Fruit fly (Drosophila melanogaster) whole organism, embryonic: ENCODE measurements around the gene Npc2a.

ENCODE experiments used
- Asciz ChIP-seq: fragments of 200-800 bp; sonication (Bioruptor generic); optimal IDR thresholded peaks from 2 replicates; lab custom pipeline; 2017; ENCODE audit warnings: missing biosample characterization, mild to moderate bottlenecking, missing genetic modification characterization, missing genetic modification reagents
- Awh ChIP-seq: fragments of 200-800 bp; sonication (Bioruptor generic); IDR thresholded peaks from 2 replicates; pipeline ENCODE4, ENCODE4 v1.3.6; 2022; ENCODE audit warnings: missing biosample characterization, missing genetic modification characterization
- CG10321 ChIP-seq: fragments of 200-800 bp; sonication (Bioruptor generic); IDR thresholded peaks from 2 replicates; pipeline ENCODE4 v1.3.6; 2022; ENCODE audit warnings: missing biosample characterization, missing genetic modification characterization
- CG11560 ChIP-seq: fragments of 200-800 bp; sonication (Bioruptor generic); IDR thresholded peaks from 3 replicates; pipeline ENCODE4 v1.3.6; 2022; ENCODE audit warnings: missing biosample characterization, missing genetic modification characterization
- CG12391 ChIP-seq: fragments of 200-800 bp; sonication (Bioruptor generic); optimal IDR thresholded peaks from 3 replicates; lab custom pipeline; 2018; ENCODE audit warnings: missing biosample characterization, mild to moderate bottlenecking, missing genetic modification characterization, moderate library complexity
- CG13123 ChIP-seq: fragments of 200-800 bp; sonication (Bioruptor generic); optimal IDR thresholded peaks from 2 replicates; lab custom pipeline; 2016; ENCODE audit warnings: missing biosample characterization, missing genetic modification characterization
- CG14667 ChIP-seq: fragments of 200-800 bp; sonication (Bioruptor generic); IDR thresholded peaks from 2 replicates; pipeline ENCODE4 v1.3.6; 2022; ENCODE audit warnings: missing biosample characterization, missing genetic modification characterization
- CG15514 ChIP-seq: fragments of 200-800 bp; sonication (Bioruptor generic); optimal IDR thresholded peaks from 3 replicates; lab custom pipeline; 2017; ENCODE audit warnings: missing biosample characterization, missing genetic modification characterization, mild to moderate bottlenecking, moderate library complexity, missing genetic modification reagents
- CG18476 ChIP-seq: fragments of 200-800 bp; sonication (Bioruptor generic); optimal IDR thresholded peaks from 2 replicates; lab custom pipeline; 2016; ENCODE audit warnings: missing biosample characterization, mild to moderate bottlenecking, missing genetic modification characterization
- CG18764 ChIP-seq: fragments of 200-800 bp; sonication (Bioruptor generic); optimal IDR thresholded peaks from 3 replicates; lab custom pipeline; 2016; ENCODE audit warnings: missing biosample characterization, missing genetic modification characterization
- CG2712 ChIP-seq: fragments of 200-800 bp; optimal IDR thresholded peaks from 3 replicates; lab custom pipeline; 2019; ENCODE audit warnings: missing biosample characterization, mild to moderate bottlenecking, missing genetic modification characterization, moderate library complexity
- CG3163 ChIP-seq: fragments of 200-800 bp; sonication (Bioruptor generic); optimal IDR thresholded peaks from 3 replicates; lab custom pipeline; 2016; ENCODE audit warnings: missing biosample characterization, missing genetic modification characterization
- CG34376 ChIP-seq: fragments of 200-800 bp; sonication (Bioruptor generic); optimal IDR thresholded peaks from 2 replicates; lab custom pipeline; 2018; ENCODE audit warnings: missing biosample characterization, mild to moderate bottlenecking, missing genetic modification characterization
- CG6791 ChIP-seq: fragments of 200-800 bp; sonication (Bioruptor generic); IDR thresholded peaks from 3 replicates; pipeline ENCODE4 v1.3.6; 2022; ENCODE audit warnings: missing biosample characterization, missing genetic modification characterization; ENCODE audit not compliant: partially characterized antibody
- CG8089 ChIP-seq: fragments of 200-800 bp; sonication (Bioruptor generic); optimal IDR thresholded peaks from 3 replicates; lab custom pipeline; 2016; ENCODE audit warnings: missing biosample characterization, missing genetic modification characterization
- CHES-1-like ChIP-seq: fragments of 200-800 bp; sonication (Bioruptor generic); optimal IDR thresholded peaks from 2 replicates; lab custom pipeline; 2016; ENCODE audit warnings: missing biosample characterization, missing genetic modification characterization
- Dip3 ChIP-seq: fragments of 200-800 bp; sonication (Bioruptor generic); optimal IDR thresholded peaks from 3 replicates; lab custom pipeline; 2016; ENCODE audit warnings: missing biosample characterization, missing genetic modification characterization
- Dp ChIP-seq: fragments of 200-800 bp; sonication (Bioruptor generic); optimal IDR thresholded peaks from 2 replicates; lab custom pipeline; 2018; ENCODE audit warnings: missing biosample characterization, mild to moderate bottlenecking, missing genetic modification characterization, moderate library complexity
- Hr3 ChIP-seq: fragments of 200-800 bp; sonication (Bioruptor generic); optimal IDR thresholded peaks from 3 replicates; lab custom pipeline; 2016; ENCODE audit warnings: missing biosample characterization, missing genetic modification characterization
- Hr39 ChIP-seq: fragments of >200 bp; optimal IDR thresholded peaks from 2 replicates; lab custom pipeline; 2017
- Hr78 ChIP-seq, 2 experiments: fragments of 200-800 bp in 1 of 2; fragments of >200 bp in 1 of 2; sonication (Bioruptor generic) in 1 of 2; optimal IDR thresholded peaks; 2 replicates each; lab custom pipeline; 2017 to 2019; ENCODE audit warnings: missing biosample characterization in 2 of 2, missing genetic modification characterization in 2 of 2, mild to moderate bottlenecking in 1 of 2, moderate library complexity in 1 of 2
- Lim3 ChIP-seq: fragments of 200-800 bp; sonication (Bioruptor generic); IDR thresholded peaks from 2 replicates; pipeline ENCODE4 v1.3.6; 2022; ENCODE audit warnings: missing biosample characterization, missing genetic modification characterization
- MTF-1 ChIP-seq: fragments of 200-800 bp; sonication (Bioruptor generic); optimal IDR thresholded peaks from 2 replicates; lab custom pipeline; 2018; ENCODE audit warnings: missing biosample characterization, mild to moderate bottlenecking, missing genetic modification characterization, borderline replicate concordance
- Max ChIP-seq: fragments of 200-800 bp; sonication (Bioruptor generic); optimal IDR thresholded peaks from 2 replicates; lab custom pipeline; 2016; ENCODE audit warnings: missing biosample characterization, mild to moderate bottlenecking, missing genetic modification characterization
- Nf-YC ChIP-seq: fragments of 200-800 bp; optimal IDR thresholded peaks from 3 replicates; lab custom pipeline; 2019; ENCODE audit warnings: missing biosample characterization, mild to moderate bottlenecking, missing genetic modification characterization, moderate library complexity
- Pdp1 ChIP-seq, 2 experiments: fragments of 200-800 bp; sonication (Bioruptor generic); optimal IDR thresholded peaks; 3 replicates each; lab custom pipeline; 2016; ENCODE audit warnings: missing biosample characterization in 2 of 2, missing genetic modification characterization in 2 of 2, mild to moderate bottlenecking in 1 of 2, moderate library complexity in 1 of 2
- Poxn ChIP-seq: fragments of 200-800 bp; sonication (Bioruptor generic); IDR thresholded peaks from 2 replicates; pipeline ENCODE4 v1.3.6; 2022; ENCODE audit warnings: missing biosample characterization, missing genetic modification characterization
- Scr ChIP-seq: fragments of 200-800 bp; sonication (Bioruptor generic); IDR thresholded peaks from 2 replicates; pipeline ENCODE4 v1.3.6; 2022; ENCODE audit warnings: missing biosample characterization, missing genetic modification characterization; ENCODE audit not compliant: partially characterized antibody
- Six4 ChIP-seq: fragments of 200-800 bp; sonication (Bioruptor generic); optimal IDR thresholded peaks from 2 replicates; lab custom pipeline; 2016; ENCODE audit warnings: missing biosample characterization, missing genetic modification characterization
- ap ChIP-seq: fragments of 200-800 bp; sonication (Bioruptor generic); IDR thresholded peaks from 2 replicates; pipeline ENCODE4 v1.3.6; 2022; ENCODE audit warnings: missing biosample characterization, missing genetic modification characterization
- ase ChIP-seq: fragments of 200-800 bp; sonication (Bioruptor generic); IDR thresholded peaks from 3 replicates; pipeline ENCODE4 v1.3.6; 2022; ENCODE audit warnings: missing biosample characterization, missing genetic modification characterization
- bab2 ChIP-seq: fragments of 200-800 bp; sonication (Bioruptor generic); optimal IDR thresholded peaks from 2 replicates; lab custom pipeline; 2016; ENCODE audit warnings: missing biosample characterization, missing genetic modification characterization
- bbx ChIP-seq: fragments of 200-800 bp; sonication (Bioruptor generic); IDR thresholded peaks from 2 replicates; pipeline ENCODE4 v1.3.6; 2022; ENCODE audit warnings: missing biosample characterization, missing genetic modification characterization; ENCODE audit not compliant: partially characterized antibody
- chm ChIP-seq: fragments of 200-800 bp; sonication (Bioruptor generic); IDR thresholded peaks from 2 replicates; pipeline ENCODE4 v1.3.6; 2022; ENCODE audit warnings: missing biosample characterization, missing genetic modification characterization
- crc ChIP-seq: fragments of 200-800 bp; sonication (Bioruptor generic); optimal IDR thresholded peaks from 2 replicates; lab custom pipeline; 2016; ENCODE audit warnings: missing biosample characterization, missing genetic modification characterization
- dpn ChIP-seq, 2 experiments: fragments of 200-800 bp; sonication (Bioruptor generic); optimal IDR thresholded peaks; 3 replicates each; lab custom pipeline; 2016; ENCODE audit warnings: missing biosample characterization in 2 of 2, missing genetic modification characterization in 2 of 2
- jumu ChIP-seq: fragments of 200-800 bp; sonication (Bioruptor generic); optimal IDR thresholded peaks from 3 replicates; lab custom pipeline; 2016; ENCODE audit warnings: missing biosample characterization, missing genetic modification characterization
- ken ChIP-seq: fragments of 200-800 bp; sonication (Bioruptor generic); IDR thresholded peaks from 3 replicates; pipeline ENCODE4 v1.3.6; 2022; ENCODE audit warnings: missing biosample characterization, missing genetic modification characterization
- knrl ChIP-seq: fragments of 200-800 bp; sonication (Bioruptor generic); IDR thresholded peaks from 3 replicates; pipeline ENCODE4 v1.3.6; 2022; ENCODE audit warnings: missing biosample characterization, missing genetic modification characterization; ENCODE audit not compliant: partially characterized antibody
- nerfin-2 ChIP-seq: fragments of 200-800 bp; sonication (Bioruptor generic); IDR thresholded peaks from 2 replicates; pipeline ENCODE4 v1.3.6; 2022; ENCODE audit warnings: missing biosample characterization, missing genetic modification characterization; ENCODE audit not compliant: partially characterized antibody
- org-1 ChIP-seq: fragments of 200-800 bp; sonication (Bioruptor generic); optimal IDR thresholded peaks from 2 replicates; lab custom pipeline; 2017; ENCODE audit warnings: missing biosample characterization, missing genetic modification characterization
- pfk ChIP-seq: fragments of 200-800 bp; sonication (Bioruptor generic); optimal IDR thresholded peaks from 2 replicates; lab custom pipeline; 2018; ENCODE audit warnings: missing biosample characterization, mild to moderate bottlenecking, missing genetic modification characterization, moderate library complexity
- run ChIP-seq: fragments of 200-800 bp; sonication (Bioruptor generic); optimal IDR thresholded peaks from 3 replicates; lab custom pipeline; 2018; ENCODE audit warnings: missing biosample characterization, mild to moderate bottlenecking, missing genetic modification characterization
- schlank ChIP-seq: fragments of 200-800 bp; sonication (Bioruptor generic); optimal IDR thresholded peaks from 2 replicates; lab custom pipeline; 2018; ENCODE audit warnings: missing biosample characterization, mild to moderate bottlenecking, missing genetic modification characterization
- sd ChIP-seq: fragments of 200-800 bp; sonication (Bioruptor generic); optimal IDR thresholded peaks from 3 replicates; lab custom pipeline; 2018; ENCODE audit warnings: missing biosample characterization, mild to moderate bottlenecking, missing genetic modification characterization, moderate library complexity
- tap ChIP-seq: fragments of 200-800 bp; optimal IDR thresholded peaks from 3 replicates; lab custom pipeline; 2019; ENCODE audit warnings: missing biosample characterization, mild to moderate bottlenecking, missing genetic modification characterization, moderate library complexity
- tna ChIP-seq: fragments of 200-800 bp; sonication (Bioruptor generic); IDR thresholded peaks from 2 replicates; pipeline ENCODE4 v1.3.6; 2022; ENCODE audit warnings: missing biosample characterization, missing genetic modification characterization; ENCODE audit not compliant: partially characterized antibody
- wor ChIP-seq: fragments of 200-800 bp; sonication (Bioruptor generic); IDR thresholded peaks from 2 replicates; pipeline ENCODE4 v1.3.6; 2022; ENCODE audit warnings: missing biosample characterization, missing genetic modification characterization
- zen ChIP-seq: fragments of 200-800 bp; sonication (Bioruptor generic); optimal IDR thresholded peaks from 3 replicates; lab custom pipeline; 2018; ENCODE audit warnings: missing biosample characterization, mild to moderate bottlenecking, missing genetic modification characterization, moderate library complexity

Gene Npc2a

dm6 chr2L:2037551-2038252 is 49.6 kb downstream of the Npc2a start (continued):
- TF ChIP-seq MTF-1 (no peak), Awh (GFP tag; lab: Robert Waterston, UW) (no peak), bbx (GFP tag; lab: Robert Waterston, UW) (peak; percentile 90), tna (peak; percentile 86), dpn (GFP tag; optimal IDR thresholded peaks at IDR 0.05; lab: Kevin White, UChicago) (peak; percentile 13 to 38), ap (GFP tag; lab: Robert Waterston, UW) (no peak), Six4 (GFP tag; lab: Kevin White, UChicago) (no peak), Poxn (GFP tag; lab: Robert Waterston, UW) (no peak), Dp (GFP tag; lab: Kevin White, UChicago) (peak; percentile 97), sd (tag; lab: Kevin White, UChicago) (peak; percentile 54), ase (GFP tag; lab: Robert Waterston, UW) (no peak), Hr78 (GFP tag; optimal IDR thresholded peaks at IDR 0.05; lab: Kevin White, UChicago) (peak in 1 of 2 experiments; percentile 89), Nf-YC (peak; percentile 56), crc (GFP tag; lab: Kevin White, UChicago) (no peak), org-1 (no peak), Hr39 (no peak), CG13123 (GFP tag; lab: Kevin White, UChicago) (peak; percentile 39), Lim3 (no peak), CHES-1-like (GFP tag; lab: Kevin White, UChicago) (peak; percentile 61), Hr3 (GFP tag; lab: Kevin White, UChicago) (no peak), CG6791 (GFP tag; lab: Robert Waterston, UW) (peak; percentile 91), tap (tag; lab: Kevin White, UChicago) (no peak), CG15514 (GFP tag; lab: Kevin White, UChicago) (peak; percentile 78), zen (peak; percentile 53), CG11560 (tag; lab: Robert Waterston, UW) (peak; percentile 62; the same call in 2 of the 3 replicates), jumu (GFP tag; lab: Kevin White, UChicago) (peak; percentile 26), knrl (GFP tag; lab: Robert Waterston, UW) (peak; percentile 97), CG12391 (tag; lab: Kevin White, UChicago) (peak; percentile 21), ken (0 out of 3 replicates have a peak, but pooled peaks have one; percentile 42), CG3163 (peak; percentile 29), CG34376 (GFP tag; lab: Kevin White, UChicago) (no peak), pfk (GFP tag; lab: Kevin White, UChicago) (no peak), Asciz (GFP tag; lab: Kevin White, UChicago) (no peak), CG14667 (GFP tag; lab: Robert Waterston, UW) (no peak), CG8089 (no peak), run (tag; lab: Kevin White, UChicago) (no peak), CG10321 (GFP tag; lab: Robert Waterston, UW) (no peak), chm (GFP tag; lab: Robert Waterston, UW) (no peak), CG2712 (tag; lab: Kevin White, UChicago) (peak; percentile 69), nerfin-2 (peak; percentile 76), Dip3 (peak; percentile 21), Pdp1 (GFP tag; optimal IDR thresholded peaks at IDR 0.05; lab: Kevin White, UChicago) (peak in 1 of 2 experiments; percentile 98), Max (GFP tag; lab: Kevin White, UChicago) (peak; percentile 29), CG18476 (GFP tag; lab: Kevin White, UChicago) (no peak), CG18764 (GFP tag; lab: Kevin White, UChicago) (peak; percentile 19), Scr (GFP tag; lab: Robert Waterston, UW) (peak; percentile 90), wor (GFP tag; lab: Robert Waterston, UW) (no peak), schlank (no peak), bab2 (GFP tag; lab: Kevin White, UChicago) (no peak)
